Fruit fly (Drosophila melanogaster) whole organism, embryonic: ENCODE results near the gene Trl.

Experiments used
- Atf-2 ChIP-seq: fragments of 200-800 bp; sonication (Bioruptor generic); optimal IDR thresholded peaks from 2 replicates; lab custom pipeline; 2016; ENCODE audit warnings: missing biosample characterization, missing genetic modification characterization
- Blimp-1 ChIP-seq: fragments of 200-800 bp; sonication (Bioruptor generic); optimal IDR thresholded peaks from 3 replicates; lab custom pipeline; 2018; ENCODE audit warnings: missing biosample characterization, missing genetic modification characterization, mild to moderate bottlenecking, moderate library complexity, missing genetic modification reagents
- CG10565 ChIP-seq: fragments of 200-800 bp; sonication (Bioruptor generic); optimal IDR thresholded peaks from 3 replicates; lab custom pipeline; 2016; ENCODE audit warnings: missing biosample characterization, mild to moderate bottlenecking, missing genetic modification characterization
- CG10654 ChIP-seq: fragments of 200-800 bp; sonication (Bioruptor generic); optimal IDR thresholded peaks from 2 replicates; lab custom pipeline; 2016; ENCODE audit warnings: missing biosample characterization, missing genetic modification characterization
- CG11093 ChIP-seq: fragments of 200-800 bp; sonication (Bioruptor generic); IDR thresholded peaks from 3 replicates; pipeline ENCODE4 v1.3.6; 2022; ENCODE audit warnings: missing biosample characterization, missing genetic modification characterization
- CG1233 ChIP-seq: fragments of 200-800 bp; sonication (Bioruptor generic); optimal IDR thresholded peaks from 4 replicates; lab custom pipeline; 2018; ENCODE audit warnings: missing biosample characterization, mild to moderate bottlenecking, missing genetic modification characterization
- CG12769 ChIP-seq: fragments of 200-800 bp; sonication (Bioruptor generic); optimal IDR thresholded peaks from 2 replicates; lab custom pipeline; 2019; ENCODE audit warnings: missing biosample characterization, mild to moderate bottlenecking, missing genetic modification characterization, moderate library complexity
- CG13296 ChIP-seq: fragments of 200-800 bp; sonication (Bioruptor generic); optimal IDR thresholded peaks from 3 replicates; lab custom pipeline; 2018; ENCODE audit warnings: missing biosample characterization, mild to moderate bottlenecking, missing genetic modification characterization
- CG1602 ChIP-seq: fragments of 200-800 bp; sonication (Bioruptor generic); optimal IDR thresholded peaks from 3 replicates; lab custom pipeline; 2016; ENCODE audit warnings: missing biosample characterization, missing genetic modification characterization
- CG16779 ChIP-seq: fragments of 200-800 bp; sonication (Bioruptor generic); IDR thresholded peaks from 2 replicates; pipeline ENCODE4 v1.3.6; 2022; ENCODE audit warnings: missing biosample characterization, missing genetic modification characterization
- CG17186 ChIP-seq: fragments of 200-800 bp; sonication (Bioruptor generic); optimal IDR thresholded peaks from 3 replicates; lab custom pipeline; 2017; ENCODE audit warnings: missing biosample characterization, missing genetic modification reagents, missing genetic modification characterization
- CG17802 ChIP-seq: fragments of 200-800 bp; sonication (Bioruptor generic); optimal IDR thresholded peaks from 2 replicates; lab custom pipeline; 2018; ENCODE audit warnings: missing biosample characterization, mild to moderate bottlenecking, missing genetic modification characterization, moderate library complexity
- CG18764 ChIP-seq: fragments of 200-800 bp; sonication (Bioruptor generic); optimal IDR thresholded peaks from 3 replicates; lab custom pipeline; 2016; ENCODE audit warnings: missing biosample characterization, missing genetic modification characterization
- CG2116 ChIP-seq: fragments of 200-800 bp; sonication (Bioruptor generic); optimal IDR thresholded peaks from 3 replicates; lab custom pipeline; 2018; ENCODE audit warnings: missing biosample characterization, mild to moderate bottlenecking, missing genetic modification characterization
- CG2129 ChIP-seq: fragments of 200-800 bp; sonication (Bioruptor generic); IDR thresholded peaks from 2 replicates; pipeline ENCODE4 v1.3.6; 2022; ENCODE audit warnings: missing biosample characterization, missing genetic modification characterization; ENCODE audit not compliant: partially characterized antibody
- CG34376 ChIP-seq: fragments of 200-800 bp; sonication (Bioruptor generic); optimal IDR thresholded peaks from 2 replicates; lab custom pipeline; 2018; ENCODE audit warnings: missing biosample characterization, mild to moderate bottlenecking, missing genetic modification characterization
- CG3847 ChIP-seq: fragments of 200-800 bp; sonication (Bioruptor generic); IDR thresholded peaks from 2 replicates; pipeline ENCODE4 v1.3.6; 2022; ENCODE audit warnings: missing biosample characterization, missing genetic modification characterization
- CG43689 ChIP-seq: fragments of 200-800 bp; sonication (Bioruptor generic); IDR thresholded peaks from 2 replicates; pipeline ENCODE4 v1.3.6; 2022; ENCODE audit warnings: missing biosample characterization, missing genetic modification characterization
- CG4820 ChIP-seq: fragments of 200-800 bp; sonication (Bioruptor generic); optimal IDR thresholded peaks from 3 replicates; lab custom pipeline; 2016; ENCODE audit warnings: missing biosample characterization, missing genetic modification characterization
- CG7786 ChIP-seq: fragments of 200-800 bp; sonication (Bioruptor generic); optimal IDR thresholded peaks from 2 replicates; lab custom pipeline; 2016; ENCODE audit warnings: missing biosample characterization, missing genetic modification characterization
- D19A ChIP-seq: fragments of 200-800 bp; optimal IDR thresholded peaks from 3 replicates; lab custom pipeline; 2019; ENCODE audit warnings: missing biosample characterization, mild to moderate bottlenecking, missing genetic modification characterization, moderate library complexity
- Dad ChIP-seq: fragments of 200-800 bp; sonication (Bioruptor generic); optimal IDR thresholded peaks from 3 replicates; lab custom pipeline; 2016; ENCODE audit warnings: missing biosample characterization, missing genetic modification characterization
- H15 ChIP-seq: fragments of 200-800 bp; sonication (Bioruptor generic); IDR thresholded peaks from 3 replicates; pipeline ENCODE4 v1.3.6; 2022; ENCODE audit warnings: missing biosample characterization, missing genetic modification characterization
- Lim3 ChIP-seq: fragments of 200-800 bp; sonication (Bioruptor generic); IDR thresholded peaks from 2 replicates; pipeline ENCODE4 v1.3.6; 2022; ENCODE audit warnings: missing biosample characterization, missing genetic modification characterization
- PHDP ChIP-seq: fragments of 200-800 bp; sonication (Bioruptor generic); optimal IDR thresholded peaks from 3 replicates; lab custom pipeline; 2018; ENCODE audit warnings: missing biosample characterization, mild to moderate bottlenecking, missing genetic modification characterization, moderate library complexity
- Sox100B ChIP-seq: fragments of 200-800 bp; sonication (Bioruptor generic); optimal IDR thresholded peaks from 3 replicates; lab custom pipeline; 2018; ENCODE audit warnings: missing biosample characterization, mild to moderate bottlenecking, missing genetic modification characterization
- Ssrp ChIP-seq: fragments of 200-800 bp; sonication (Bioruptor generic); optimal IDR thresholded peaks from 2 replicates; lab custom pipeline; 2018; ENCODE audit warnings: missing biosample characterization, mild to moderate bottlenecking, missing genetic modification characterization, moderate library complexity
- Xrp1 ChIP-seq: fragments of 200-800 bp; sonication (Bioruptor generic); IDR thresholded peaks from 2 replicates; pipeline ENCODE4 v1.3.6; 2022; ENCODE audit warnings: missing biosample characterization, missing genetic modification characterization
- bcd ChIP-seq: fragments of 200-800 bp; sonication (Bioruptor generic); optimal IDR thresholded peaks from 2 replicates; lab custom pipeline; 2017; ENCODE audit warnings: missing biosample characterization, mild to moderate bottlenecking, missing genetic modification characterization
- ci ChIP-seq: fragments of 200-800 bp; sonication (Bioruptor generic); IDR thresholded peaks from 3 replicates; pipeline ENCODE4 v1.3.6; 2022; ENCODE audit warnings: missing biosample characterization, missing genetic modification characterization
- gsb-n ChIP-seq: fragments of 200-800 bp; sonication (Bioruptor generic); optimal IDR thresholded peaks from 3 replicates; lab custom pipeline; 2018; ENCODE audit warnings: missing biosample characterization, mild to moderate bottlenecking, missing genetic modification characterization
- hbn ChIP-seq: fragments of 200-800 bp; sonication (Bioruptor generic); IDR thresholded peaks from 2 replicates; pipeline ENCODE4 v1.3.6; 2022; ENCODE audit warnings: missing biosample characterization, missing genetic modification characterization; ENCODE audit not compliant: partially characterized antibody
- insv ChIP-seq, 2 experiments: fragments of 200-800 bp; sonication (Bioruptor generic); optimal IDR thresholded peaks; 3 replicates each; lab custom pipeline; 2016 to 2018; ENCODE audit warnings: missing biosample characterization in 2 of 2, missing genetic modification characterization in 2 of 2
- nom ChIP-seq: fragments of 200-800 bp; sonication (Bioruptor generic); optimal IDR thresholded peaks from 2 replicates; lab custom pipeline; 2017; ENCODE audit warnings: missing biosample characterization, missing genetic modification characterization, mild to moderate bottlenecking, moderate library complexity, missing genetic modification reagents
- odd ChIP-seq: fragments of 200-800 bp; sonication (Bioruptor generic); optimal IDR thresholded peaks from 2 replicates; lab custom pipeline; 2017; ENCODE audit warnings: missing biosample characterization, mild to moderate bottlenecking, missing genetic modification characterization
- phol ChIP-seq: fragments of 200-800 bp; sonication (Bioruptor generic); optimal IDR thresholded peaks from 3 replicates; lab custom pipeline; 2018; ENCODE audit warnings: missing biosample characterization, mild to moderate bottlenecking, missing genetic modification characterization, moderate library complexity
- pita ChIP-seq: fragments of 200-800 bp; sonication (Bioruptor generic); optimal IDR thresholded peaks from 2 replicates; lab custom pipeline; 2017; ENCODE audit warnings: missing biosample characterization, mild to moderate bottlenecking, missing genetic modification characterization
- pros ChIP-seq: fragments of 200-800 bp; sonication (Bioruptor generic); optimal IDR thresholded peaks from 3 replicates; lab custom pipeline; 2019; ENCODE audit warnings: missing biosample characterization, mild to moderate bottlenecking, missing genetic modification characterization, moderate library complexity
- ro ChIP-seq: fragments of 200-800 bp; sonication (Bioruptor generic); IDR thresholded peaks from 2 replicates; pipeline ENCODE4 v1.3.6; 2022; ENCODE audit warnings: missing biosample characterization, missing genetic modification characterization
- tap ChIP-seq: fragments of 200-800 bp; optimal IDR thresholded peaks from 3 replicates; lab custom pipeline; 2019; ENCODE audit warnings: missing biosample characterization, mild to moderate bottlenecking, missing genetic modification characterization, moderate library complexity
- tll ChIP-seq, 2 experiments: fragments of 200-800 bp in 1 of 2; fragments of >200 bp in 1 of 2; sonication (Bioruptor generic) in 1 of 2; optimal IDR thresholded peaks; 2 replicates each; lab custom pipeline; 2017 to 2019; ENCODE audit warnings: missing biosample characterization in 2 of 2, missing genetic modification characterization in 2 of 2, mild to moderate bottlenecking in 1 of 2, moderate library complexity in 1 of 2
- tna ChIP-seq: fragments of 200-800 bp; sonication (Bioruptor generic); IDR thresholded peaks from 2 replicates; pipeline ENCODE4 v1.3.6; 2022; ENCODE audit warnings: missing biosample characterization, missing genetic modification characterization; ENCODE audit not compliant: partially characterized antibody
- trh ChIP-seq: fragments of 200-800 bp; sonication (Bioruptor generic); optimal IDR thresholded peaks from 2 replicates; lab custom pipeline; 2016; ENCODE audit warnings: missing biosample characterization, missing genetic modification characterization
- usp ChIP-seq: fragments of >200 bp; optimal IDR thresholded peaks from 2 replicates; lab custom pipeline; 2017; ENCODE audit warnings: missing biosample characterization, missing genetic modification characterization
- wek ChIP-seq: fragments of 200-800 bp; sonication (Bioruptor generic); optimal IDR thresholded peaks from 3 replicates; lab custom pipeline; 2018; ENCODE audit warnings: missing biosample characterization, mild to moderate bottlenecking, missing genetic modification characterization, moderate library complexity
- wor ChIP-seq: fragments of 200-800 bp; sonication (Bioruptor generic); IDR thresholded peaks from 2 replicates; pipeline ENCODE4 v1.3.6; 2022; ENCODE audit warnings: missing biosample characterization, missing genetic modification characterization
- zen ChIP-seq: fragments of 200-800 bp; sonication (Bioruptor generic); optimal IDR thresholded peaks from 3 replicates; lab custom pipeline; 2018; ENCODE audit warnings: missing biosample characterization, mild to moderate bottlenecking, missing genetic modification characterization, moderate library complexity
- zen2 ChIP-seq: fragments of 200-800 bp; sonication (Bioruptor generic); IDR thresholded peaks from 3 replicates; pipeline ENCODE4 v1.3.6; 2022; ENCODE audit warnings: missing biosample characterization, missing genetic modification characterization; ENCODE audit not compliant: partially characterized antibody
- zfh1 ChIP-seq: fragments of 200-800 bp; sonication (Bioruptor generic); IDR thresholded peaks from 3 replicates; pipeline ENCODE4 v1.3.6; 2022; ENCODE audit warnings: missing biosample characterization, missing genetic modification characterization

Gene Trl

dm6 chr3L:14756724-14757463 is 4.0 kb downstream of the Trl start (continued):
- peak; percentile 92 for TF ChIP-seq zfh1
- peak; percentile 97 for TF ChIP-seq CG12769 (tag; lab: Kevin White, UChicago)
- peak; percentile 69 for TF ChIP-seq ro
- TF ChIP-seq tna (GFP tag; lab: Robert Waterston, UW): no peak
- TF ChIP-seq Blimp-1 (GFP tag; lab: Kevin White, UChicago): peak; percentile 80
- peak; percentile 93 for TF ChIP-seq pros (GFP tag; lab: Kevin White, UChicago)
- TF ChIP-seq usp: no peak
- peak; percentile 56 for TF ChIP-seq CG17802 (tag; lab: Kevin White, UChicago)
- TF ChIP-seq Xrp1 (GFP tag; lab: Robert Waterston, UW): peak; percentile 88
- peak; percentile 74 for TF ChIP-seq Sox100B
- TF ChIP-seq nom (GFP tag; lab: Kevin White, UChicago): peak; percentile 55
- peak; percentile 76 for TF ChIP-seq wor (GFP tag; lab: Robert Waterston, UW)
- peak; percentile 85 for TF ChIP-seq Ssrp (tag; lab: Kevin White, UChicago)
- peak; percentile 82 for TF ChIP-seq CG1602 (GFP tag; lab: Kevin White, UChicago)
- TF ChIP-seq wek: peak; percentile 68
- peak; percentile 41 for TF ChIP-seq zen2 (GFP tag; lab: Robert Waterston, UW)
- no peak for TF ChIP-seq CG34376 (GFP tag; lab: Kevin White, UChicago)
- peak; percentile 92 for TF ChIP-seq bcd (GFP tag; lab: Kevin White, UChicago)
- peak; percentile 46 for TF ChIP-seq gsb-n
- TF ChIP-seq Dad (GFP tag; lab: Kevin White, UChicago): peak; percentile 84
- TF ChIP-seq zen (tag; lab: Kevin White, UChicago): peak; percentile 64
- peak; percentile 50 for TF ChIP-seq CG17186 (GFP tag; lab: Kevin White, UChicago)
- TF ChIP-seq Atf-2 (GFP tag; lab: Kevin White, UChicago): peak; percentile 81
- TF ChIP-seq pita: no peak
- peak; percentile 95 for TF ChIP-seq CG7786 (GFP tag; lab: Kevin White, UChicago)
- TF ChIP-seq CG2129: no peak
- TF ChIP-seq odd (GFP tag; lab: Kevin White, UChicago): peak; percentile 72
- peak; percentile 72 for TF ChIP-seq Lim3 (GFP tag; lab: Robert Waterston, UW)
- TF ChIP-seq phol (tag; lab: Kevin White, UChicago): peak; percentile 85
- peak; percentile 80 for TF ChIP-seq CG18764
- TF ChIP-seq hbn (GFP tag; lab: Robert Waterston, UW): no peak
- peak; percentile 61 for TF ChIP-seq CG2116
- TF ChIP-seq tap (tag; lab: Kevin White, UChicago): peak; percentile 54
- TF ChIP-seq CG4820 (GFP tag; lab: Kevin White, UChicago): peak; percentile 84
- TF ChIP-seq CG10565 (GFP tag; lab: Kevin White, UChicago): no peak
- TF ChIP-seq H15 (GFP tag; lab: Robert Waterston, UW): peak; percentile 89
- no peak for TF ChIP-seq tll (GFP tag; optimal IDR thresholded peaks at IDR 0.05; lab: Kevin White, UChicago)
- TF ChIP-seq trh (GFP tag; lab: Kevin White, UChicago): peak; percentile 67
- TF ChIP-seq ci (GFP tag; lab: Robert Waterston, UW): peak; percentile 96
- TF ChIP-seq CG16779 (GFP tag; lab: Robert Waterston, UW): peak; percentile 89
- peak; percentile 77 for TF ChIP-seq CG10654 (GFP tag; lab: Kevin White, UChicago)
- peak; percentile 92 for TF ChIP-seq CG3847
- TF ChIP-seq CG11093 (GFP tag; lab: Robert Waterston, UW): peak; percentile 85; the same call in 2 of the 3 replicates
- TF ChIP-seq CG13296 (GFP tag; lab: Kevin White, UChicago): peak; percentile 72
- TF ChIP-seq PHDP (tag; lab: Kevin White, UChicago): peak; percentile 84
- TF ChIP-seq CG43689 (GFP tag; lab: Robert Waterston, UW): peak; percentile 85
- peak in 1 of 2 experiments; percentile 80 for TF ChIP-seq insv (GFP tag; optimal IDR thresholded peaks at IDR 0.05; lab: Kevin White, UChicago)
- TF ChIP-seq CG1233 (GFP tag; lab: Kevin White, UChicago): peak; percentile 80
- peak; percentile 68 for TF ChIP-seq D19A (tag; lab: Kevin White, UChicago)
